Worm (Caenorhabditis elegans): ENCODE data around the gene B0403.6.

DNA sequence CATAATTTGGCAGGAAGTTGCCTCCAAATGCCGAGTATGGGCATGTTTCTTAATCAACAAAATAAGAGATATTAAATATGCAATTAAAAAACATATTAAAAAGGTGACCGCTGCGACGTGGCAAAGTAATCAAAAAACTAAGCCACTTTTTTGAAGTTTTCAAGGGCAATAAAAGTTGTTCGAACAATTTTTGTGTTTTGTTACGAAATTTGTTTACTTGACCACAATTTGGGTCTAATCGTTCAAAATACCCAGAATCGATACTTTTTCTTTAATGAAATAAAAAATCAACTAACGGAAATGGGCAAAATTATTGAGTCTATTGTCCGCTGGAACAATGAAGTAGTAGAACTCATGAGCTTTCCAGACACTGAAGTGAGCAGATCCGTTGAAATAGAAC is 9.9 kb upstream of the B0403.6 start, which contains the start of gene Y1B5A.1:
- no peak for TF ChIP-seq sox-2 (GFP tag; IDR thresholded peaks at IDR 0.05)
- no peak for TF ChIP-seq ets-4 (tag; optimal IDR thresholded peaks at IDR 0.05)
- TF ChIP-seq odd-2 (tag; optimal IDR thresholded peaks at IDR 0.05) = no peak
- no peak for TF ChIP-seq C38D4.7 (GFP tag; optimal IDR thresholded peaks at IDR 0.05)
- no peak for TF ChIP-seq pha-2 (tag; optimal IDR thresholded peaks at IDR 0.05)
- no peak for TF ChIP-seq tbx-2 (tag; optimal IDR thresholded peaks at IDR 0.05)
- no peak for TF ChIP-seq ceh-9 (tag; optimal IDR thresholded peaks at IDR 0.05)
